Comparison of ENCODE assay signal across 1 fruit fly cellular context in the genomic region with DNA sequence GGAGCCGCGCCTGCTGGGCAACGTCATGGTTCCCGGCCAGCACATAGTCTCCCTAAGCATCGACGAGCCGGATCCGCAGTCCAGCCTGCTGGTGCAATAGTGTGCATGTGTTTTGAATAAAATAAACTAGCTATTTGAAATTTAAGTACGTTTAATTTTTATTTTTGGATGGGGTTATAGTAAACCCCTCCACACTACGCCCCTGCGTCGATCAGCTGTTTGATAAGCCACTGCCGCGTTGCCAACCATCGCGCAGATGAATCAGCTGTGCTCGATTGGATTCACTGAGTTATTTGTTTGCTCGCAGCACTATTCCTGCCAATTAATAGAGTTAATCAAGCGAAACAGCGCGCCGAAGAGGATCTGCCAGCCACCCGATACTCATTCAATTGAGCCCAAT.
A peak's percentile ranks its signal among the peaks of the same experiment; 100 is the strongest.
TF ChIP-seq lines count a peak whose summit lies in the region.

A gene (plus strand): TSS at position 254 of the 400 bp plus-strand sequence.

TF ChIP-seq in whole organism, embryonic, 481 proteins besides CTCF, POLR2A, EP300 and RAD21 (continued from another document and continues in another):
- TF ChIP-seq lov (optimal IDR thresholded peaks at IDR 0.05; lab: Kevin White, UChicago): no peak
- 0 out of 3 replicates have a peak, but pooled peaks have one; percentile 25 for TF ChIP-seq lov (GFP tag; IDR thresholded peaks at IDR 0.05; lab: Robert Waterston, UW)
- no peak; the same call in 1 of the 2 replicates for TF ChIP-seq CG5953 (GFP tag; IDR thresholded peaks at IDR 0.05; lab: Robert Waterston, UW)
- TF ChIP-seq wdn (GFP tag; IDR thresholded peaks at IDR 0.05; lab: Robert Waterston, UW): peak; percentile 65
- peak; percentile 26 for TF ChIP-seq nom (GFP tag; optimal IDR thresholded peaks at IDR 0.05; lab: Kevin White, UChicago)
- TF ChIP-seq nau (GFP tag; optimal IDR thresholded peaks at IDR 0.05; lab: Kevin White, UChicago): no peak
- TF ChIP-seq CG12659 (GFP tag; optimal IDR thresholded peaks at IDR 0.05; lab: Kevin White, UChicago): peak; percentile 46
- TF ChIP-seq Mad (GFP tag; optimal IDR thresholded peaks at IDR 0.05; lab: Kevin White, UChicago): peak; percentile 24
- TF ChIP-seq bbx (GFP tag; IDR thresholded peaks at IDR 0.05; lab: Robert Waterston, UW; ENCODE audit: partially characterized antibody): no peak
- no peak for TF ChIP-seq aop (GFP tag; IDR thresholded peaks at IDR 0.05; lab: Robert Waterston, UW)
- no peak for TF ChIP-seq cato (GFP tag; optimal IDR thresholded peaks at IDR 0.05; lab: Kevin White, UChicago; ENCODE audit: borderline replicate concordance)
- peak; percentile 92 for TF ChIP-seq row (GFP tag; IDR thresholded peaks at IDR 0.05; lab: Robert Waterston, UW)
- no peak for TF ChIP-seq CG17361 (GFP tag; IDR thresholded peaks at IDR 0.05; lab: Robert Waterston, UW)
- peak; percentile 51 for TF ChIP-seq CG14667 (GFP tag; IDR thresholded peaks at IDR 0.05; lab: Robert Waterston, UW)
- TF ChIP-seq CG8359 (GFP tag; optimal IDR thresholded peaks at IDR 0.05; lab: Kevin White, UChicago; ENCODE audit: borderline replicate concordance): no peak
- TF ChIP-seq Asciz (GFP tag; optimal IDR thresholded peaks at IDR 0.05; lab: Kevin White, UChicago): peak; percentile 17
- no peak for TF ChIP-seq Usf (GFP tag; optimal IDR thresholded peaks at IDR 0.05; lab: Kevin White, UChicago)
- peak; percentile 13 for TF ChIP-seq Hmx (GFP tag; optimal IDR thresholded peaks at IDR 0.05; lab: Kevin White, UChicago)
- peak; percentile 5 for TF ChIP-seq CG13894 (tag; optimal IDR thresholded peaks at IDR 0.05; lab: Kevin White, UChicago)
- no peak for TF ChIP-seq CG15011 (GFP tag; optimal IDR thresholded peaks at IDR 0.05; lab: Kevin White, UChicago)
- TF ChIP-seq eyg (GFP tag; optimal IDR thresholded peaks at IDR 0.05; lab: Kevin White, UChicago): peak; percentile 13
- no peak for TF ChIP-seq CG6683 (GFP tag; optimal IDR thresholded peaks at IDR 0.05; lab: Kevin White, UChicago)
- no peak for TF ChIP-seq tll (GFP tag; optimal IDR thresholded peaks at IDR 0.05; lab: Kevin White, UChicago)
- no peak for TF ChIP-seq tio (GFP tag; optimal IDR thresholded peaks at IDR 0.05; lab: Kevin White, UChicago)
- peak; percentile 71 for TF ChIP-seq lmd (GFP tag; IDR thresholded peaks at IDR 0.05; lab: Robert Waterston, UW)
- TF ChIP-seq CHES-1-like (GFP tag; optimal IDR thresholded peaks at IDR 0.05; lab: Kevin White, UChicago): peak; percentile 50
- TF ChIP-seq CG18619 (GFP tag; optimal IDR thresholded peaks at IDR 0.05; lab: Kevin White, UChicago): peak; percentile 44
- TF ChIP-seq CG10959 (GFP tag; IDR thresholded peaks at IDR 0.05; lab: Robert Waterston, UW): 0 out of 2 replicates have a peak, but pooled peaks have one; percentile 41
- TF ChIP-seq CG31388 (GFP tag; optimal IDR thresholded peaks at IDR 0.05; lab: Kevin White, UChicago): no peak
- TF ChIP-seq dati (GFP tag; IDR thresholded peaks at IDR 0.05; lab: Robert Waterston, UW): 0 out of 2 replicates have a peak, but pooled peaks have one; percentile 58
- peak; percentile 72; the same call in 2 of the 3 replicates for TF ChIP-seq ken (GFP tag; IDR thresholded peaks at IDR 0.05; lab: Robert Waterston, UW)
- peak; percentile 64 for TF ChIP-seq Antp (GFP tag; optimal IDR thresholded peaks at IDR 0.05; lab: Kevin White, UChicago)
- peak; percentile 6 for TF ChIP-seq schlank (tag; optimal IDR thresholded peaks at IDR 0.05; lab: Kevin White, UChicago)
- TF ChIP-seq CG2202 (tag; optimal IDR thresholded peaks at IDR 0.05; lab: Kevin White, UChicago): peak; percentile 8
- peak; percentile 17 for TF ChIP-seq Atf3 (GFP tag; optimal IDR thresholded peaks at IDR 0.05; lab: Kevin White, UChicago)
- TF ChIP-seq NfI (GFP tag; optimal IDR thresholded peaks at IDR 0.05; lab: Kevin White, UChicago): peak; percentile 50
- no peak for TF ChIP-seq jigr1 (GFP tag; IDR thresholded peaks at IDR 0.05; lab: Robert Waterston, UW)
- TF ChIP-seq CG13123 (GFP tag; optimal IDR thresholded peaks at IDR 0.05; lab: Kevin White, UChicago): no peak
- 0 out of 2 replicates have a peak, but pooled peaks have one; percentile 42 for TF ChIP-seq sens-2 (GFP tag; IDR thresholded peaks at IDR 0.05; lab: Robert Waterston, UW)
- no peak for TF ChIP-seq Hey (tag; optimal IDR thresholded peaks at IDR 0.05; lab: Kevin White, UChicago)
- peak; percentile 33 for TF ChIP-seq CG8388 (GFP tag; optimal IDR thresholded peaks at IDR 0.05; lab: Kevin White, UChicago)
- TF ChIP-seq CG6791 (GFP tag; IDR thresholded peaks at IDR 0.05; lab: Robert Waterston, UW; ENCODE audit: partially characterized antibody): 0 out of 3 replicates have a peak, but pooled peaks have one; percentile 32
- TF ChIP-seq gcm (GFP tag; optimal IDR thresholded peaks at IDR 0.05; lab: Kevin White, UChicago): peak; percentile 35
- TF ChIP-seq lilli (GFP tag; optimal IDR thresholded peaks at IDR 0.05; lab: Kevin White, UChicago): peak; percentile 95
- TF ChIP-seq kah (GFP tag; optimal IDR thresholded peaks at IDR 0.05; lab: Kevin White, UChicago): peak; percentile 20
- no peak for TF ChIP-seq CG12744 (GFP tag; optimal IDR thresholded peaks at IDR 0.05; lab: Kevin White, UChicago)
- TF ChIP-seq croc (GFP tag; conservative IDR thresholded peaks at IDR 0.05; lab: Robert Waterston, UW): no peak; the same call in 2 of the 3 replicates
- peak; percentile 24 for TF ChIP-seq phol (tag; optimal IDR thresholded peaks at IDR 0.05; lab: Kevin White, UChicago)
- TF ChIP-seq CG16863 (GFP tag; optimal IDR thresholded peaks at IDR 0.05; lab: Kevin White, UChicago): peak; percentile 36
- TF ChIP-seq CG4617 (GFP tag; optimal IDR thresholded peaks at IDR 0.05; lab: Kevin White, UChicago; ENCODE audit: borderline replicate concordance): no peak
- TF ChIP-seq CG33557 (GFP tag; optimal IDR thresholded peaks at IDR 0.05; lab: Kevin White, UChicago): no peak
- no peak for TF ChIP-seq CG15514 (GFP tag; optimal IDR thresholded peaks at IDR 0.05; lab: Kevin White, UChicago)
- no peak for TF ChIP-seq Lhr (GFP tag; optimal IDR thresholded peaks at IDR 0.05; lab: Kevin White, UChicago)
- no peak for TF ChIP-seq z (GFP tag; IDR thresholded peaks at IDR 0.05; lab: Robert Waterston, UW)
- no peak for TF ChIP-seq D19B (GFP tag; optimal IDR thresholded peaks at IDR 0.05; lab: Kevin White, UChicago)
- no peak for TF ChIP-seq CG9876 (GFP tag; optimal IDR thresholded peaks at IDR 0.05; lab: Kevin White, UChicago)
- peak; percentile 77 for TF ChIP-seq CG1603 (tag; optimal IDR thresholded peaks at IDR 0.05; lab: Kevin White, UChicago)
- TF ChIP-seq Ravus (GFP tag; IDR thresholded peaks at IDR 0.05; lab: Robert Waterston, UW): peak; percentile 10
- TF ChIP-seq zen2 (GFP tag; IDR thresholded peaks at IDR 0.05; lab: Robert Waterston, UW; ENCODE audit: partially characterized antibody): peak; percentile 34; the same call in 1 of the 3 replicates
- peak; percentile 73 for TF ChIP-seq CG12769 (tag; optimal IDR thresholded peaks at IDR 0.05; lab: Kevin White, UChicago)
- TF ChIP-seq HLHmδ (GFP tag; optimal IDR thresholded peaks at IDR 0.05; lab: Kevin White, UChicago): no peak
- TF ChIP-seq sna (GFP tag; IDR thresholded peaks at IDR 0.05; lab: Robert Waterston, UW; ENCODE audit: partially characterized antibody): peak; percentile 30; the same call in 1 of the 2 replicates
- peak; percentile 28 for TF ChIP-seq Nf-YC (tag; optimal IDR thresholded peaks at IDR 0.05; lab: Kevin White, UChicago)
- TF ChIP-seq mam (GFP tag; optimal IDR thresholded peaks at IDR 0.05; lab: Kevin White, UChicago): peak; percentile 74
- TF ChIP-seq caup (GFP tag; optimal IDR thresholded peaks at IDR 0.05; lab: Kevin White, UChicago; ENCODE audit: severe bottlenecking): peak; percentile 25
- no peak for TF ChIP-seq D19A (tag; optimal IDR thresholded peaks at IDR 0.05; lab: Kevin White, UChicago)
- TF ChIP-seq CG2199 (GFP tag; IDR thresholded peaks at IDR 0.05; lab: Robert Waterston, UW): no peak
- peak; percentile 86 for TF ChIP-seq CG9932 (GFP tag; IDR thresholded peaks at IDR 0.05; lab: Robert Waterston, UW)
- TF ChIP-seq CG32772 (GFP tag; IDR thresholded peaks at IDR 0.05; lab: Robert Waterston, UW): peak; percentile 41; the same call in 1 of the 2 replicates
- peak; percentile 65 for TF ChIP-seq CG10543 (GFP tag; optimal IDR thresholded peaks at IDR 0.05; lab: Kevin White, UChicago)
- peak; percentile 18 for TF ChIP-seq CG18262 (tag; optimal IDR thresholded peaks at IDR 0.05; lab: Kevin White, UChicago)
- TF ChIP-seq Ssrp (tag; optimal IDR thresholded peaks at IDR 0.05; lab: Kevin White, UChicago): peak; percentile 42
- TF ChIP-seq Camta (GFP tag; optimal IDR thresholded peaks at IDR 0.05; lab: Kevin White, UChicago): peak; percentile 33
- TF ChIP-seq HLH54F (GFP tag; optimal IDR thresholded peaks at IDR 0.05; lab: Kevin White, UChicago): peak; percentile 67
- no peak for TF ChIP-seq psq (GFP tag; optimal IDR thresholded peaks at IDR 0.05; lab: Kevin White, UChicago)
- peak; percentile 26 for TF ChIP-seq CG5180 (GFP tag; optimal IDR thresholded peaks at IDR 0.05; lab: Kevin White, UChicago)
- no peak for TF ChIP-seq CG15073 (GFP tag; optimal IDR thresholded peaks at IDR 0.05; lab: Kevin White, UChicago)
- peak; percentile 59 for TF ChIP-seq Hsf (GFP tag; optimal IDR thresholded peaks at IDR 0.05; lab: Kevin White, UChicago)
- TF ChIP-seq slou (GFP tag; optimal IDR thresholded peaks at IDR 0.05; lab: Kevin White, UChicago): no peak
- TF ChIP-seq ERR (GFP tag; optimal IDR thresholded peaks at IDR 0.05; lab: Kevin White, UChicago): peak; percentile 15
- no peak for TF ChIP-seq CG9437 (GFP tag; optimal IDR thresholded peaks at IDR 0.05; lab: Kevin White, UChicago)
- no peak for TF ChIP-seq hb (GFP tag; IDR thresholded peaks at IDR 0.05; lab: Robert Waterston, UW; ENCODE audit: partially characterized antibody)
- peak; percentile 17 for TF ChIP-seq CG17802 (tag; optimal IDR thresholded peaks at IDR 0.05; lab: Kevin White, UChicago)
- peak; percentile 50 for TF ChIP-seq tup (GFP tag; optimal IDR thresholded peaks at IDR 0.05; lab: Kevin White, UChicago)
- no peak for TF ChIP-seq insv (GFP tag; optimal IDR thresholded peaks at IDR 0.05; lab: Kevin White, UChicago)
- no peak for TF ChIP-seq CG10274 (GFP tag; optimal IDR thresholded peaks at IDR 0.05; lab: Kevin White, UChicago)
- no peak for TF ChIP-seq Sox100B (GFP tag; optimal IDR thresholded peaks at IDR 0.05; lab: Kevin White, UChicago)
- TF ChIP-seq YL-1 (GFP tag; optimal IDR thresholded peaks at IDR 0.05; lab: Kevin White, UChicago): no peak
- TF ChIP-seq Fer1 (GFP tag; optimal IDR thresholded peaks at IDR 0.05; lab: Kevin White, UChicago): peak; percentile 71
- peak; percentile 45 for TF ChIP-seq Bteb2 (GFP tag; optimal IDR thresholded peaks at IDR 0.05; lab: Kevin White, UChicago)
- peak; percentile 4 for TF ChIP-seq Sry-δ (GFP tag; optimal IDR thresholded peaks at IDR 0.05; lab: Kevin White, UChicago)
- peak; percentile 59 for TF ChIP-seq al (GFP tag; IDR thresholded peaks at IDR 0.05; lab: Robert Waterston, UW)
- TF ChIP-seq B-H1 (GFP tag; IDR thresholded peaks at IDR 0.05; lab: Robert Waterston, UW): peak; percentile 64
- peak; percentile 84; the same call in 2 of the 3 replicates for TF ChIP-seq CG11456 (GFP tag; IDR thresholded peaks at IDR 0.05; lab: Robert Waterston, UW)
- TF ChIP-seq Hmr (GFP tag; optimal IDR thresholded peaks at IDR 0.05; lab: Kevin White, UChicago): peak; percentile 50
- no peak for TF ChIP-seq CG7357 (GFP tag; IDR thresholded peaks at IDR 0.05; lab: Robert Waterston, UW)
- TF ChIP-seq abd-A (tag; optimal IDR thresholded peaks at IDR 0.05; lab: Kevin White, UChicago): no peak
- TF ChIP-seq CG17328 (GFP tag; IDR thresholded peaks at IDR 0.05; lab: Robert Waterston, UW): peak; percentile 69
- no peak for TF ChIP-seq hkb (optimal IDR thresholded peaks at IDR 0.05; lab: Kevin White, UChicago)
- TF ChIP-seq hkb (GFP tag; IDR thresholded peaks at IDR 0.05; lab: Robert Waterston, UW): peak; percentile 68
- peak; percentile 70 for TF ChIP-seq H2.0 (GFP tag; IDR thresholded peaks at IDR 0.05; lab: Robert Waterston, UW)
- peak; percentile 58 for TF ChIP-seq Aef1 (GFP tag; IDR thresholded peaks at IDR 0.05; lab: Robert Waterston, UW)
- peak; percentile 26 for TF ChIP-seq Fer3 (tag; optimal IDR thresholded peaks at IDR 0.05; lab: Kevin White, UChicago)
- peak; percentile 39 for TF ChIP-seq CG17186 (GFP tag; optimal IDR thresholded peaks at IDR 0.05; lab: Kevin White, UChicago)
- no peak for TF ChIP-seq CG12236 (GFP tag; optimal IDR thresholded peaks at IDR 0.05; lab: Kevin White, UChicago)
- peak; percentile 62 for TF ChIP-seq CG7372 (GFP tag; IDR thresholded peaks at IDR 0.05; lab: Robert Waterston, UW)
- peak; percentile 72 for TF ChIP-seq lab (GFP tag; optimal IDR thresholded peaks at IDR 0.05; lab: Kevin White, UChicago)
- peak; percentile 70 for TF ChIP-seq CG11085 (GFP tag; IDR thresholded peaks at IDR 0.05; lab: Robert Waterston, UW)
- no peak for TF ChIP-seq Hr78 (GFP tag; optimal IDR thresholded peaks at IDR 0.05; lab: Kevin White, UChicago)
- TF ChIP-seq GATAe (GFP tag; conservative IDR thresholded peaks at IDR 0.05; lab: Robert Waterston, UW): peak; percentile 75
- TF ChIP-seq C15 (GFP tag; IDR thresholded peaks at IDR 0.05; lab: Robert Waterston, UW): no peak
- no peak for TF ChIP-seq cg (GFP tag; optimal IDR thresholded peaks at IDR 0.05; lab: Kevin White, UChicago)
- TF ChIP-seq chn (GFP tag; optimal IDR thresholded peaks at IDR 0.05; lab: Kevin White, UChicago): peak; percentile 28
- peak; percentile 14; the same call in 1 of the 2 replicates for TF ChIP-seq E2f2 (GFP tag; IDR thresholded peaks at IDR 0.05; lab: Robert Waterston, UW)
- no peak for TF ChIP-seq grn (GFP tag; optimal IDR thresholded peaks at IDR 0.05; lab: Kevin White, UChicago)
- no peak for TF ChIP-seq nerfin-2 (GFP tag; IDR thresholded peaks at IDR 0.05; lab: Robert Waterston, UW; ENCODE audit: partially characterized antibody)
- TF ChIP-seq pum (GFP tag; optimal IDR thresholded peaks at IDR 0.05; lab: Kevin White, UChicago): peak; percentile 71
- TF ChIP-seq bigmax (GFP tag; optimal IDR thresholded peaks at IDR 0.05; lab: Kevin White, UChicago): peak; percentile 69
- peak; percentile 82 for TF ChIP-seq Atf6 (GFP tag; IDR thresholded peaks at IDR 0.05; lab: Robert Waterston, UW)
- peak in 1 of 2 experiments; percentile 36 for TF ChIP-seq bsh (GFP tag; optimal IDR thresholded peaks at IDR 0.05; lab: Kevin White, UChicago)
- TF ChIP-seq CG16779 (GFP tag; IDR thresholded peaks at IDR 0.05; lab: Robert Waterston, UW): peak; percentile 51; the same call in 1 of the 2 replicates
- peak; percentile 38 for TF ChIP-seq ind (GFP tag; optimal IDR thresholded peaks at IDR 0.05; lab: Kevin White, UChicago)
- peak; percentile 62 for TF ChIP-seq CG15269 (tag; optimal IDR thresholded peaks at IDR 0.05; lab: Kevin White, UChicago)
- no peak for TF ChIP-seq jing (GFP tag; optimal IDR thresholded peaks at IDR 0.05; lab: Kevin White, UChicago)
